Fruit fly (Drosophila melanogaster) whole organism, embryonic: ENCODE measurements around the gene CG15034.
A peak's percentile ranks its signal among the peaks of the same experiment; 100 is the strongest.

Source experiments
- Antp ChIP-seq: fragments of 200-800 bp; sonication (Bioruptor generic); optimal IDR thresholded peaks from 3 replicates; lab custom pipeline; 2016; ENCODE audit warnings: missing biosample characterization, missing genetic modification characterization
- Bteb2 ChIP-seq: fragments of 200-800 bp; sonication (Bioruptor generic); optimal IDR thresholded peaks from 2 replicates; lab custom pipeline; 2016; ENCODE audit warnings: missing biosample characterization, missing genetic modification characterization
- CG10543 ChIP-seq: fragments of 200-800 bp; sonication (Bioruptor generic); optimal IDR thresholded peaks from 3 replicates; lab custom pipeline; 2017; ENCODE audit warnings: missing biosample characterization, mild to moderate bottlenecking, missing genetic modification characterization, moderate library complexity
- CG11560 ChIP-seq: fragments of 200-800 bp; sonication (Bioruptor generic); IDR thresholded peaks from 3 replicates; pipeline ENCODE4 v1.3.6; 2022; ENCODE audit warnings: missing biosample characterization, missing genetic modification characterization
- CG11695 ChIP-seq: fragments of 200-800 bp; sonication (Bioruptor generic); IDR thresholded peaks from 3 replicates; pipeline ENCODE4 v1.3.6; 2022; ENCODE audit warnings: missing biosample characterization, missing genetic modification characterization
- CG12104 ChIP-seq: fragments of 200-800 bp; sonication (Bioruptor generic); optimal IDR thresholded peaks from 3 replicates; lab custom pipeline; 2016; ENCODE audit warnings: missing biosample characterization, missing genetic modification characterization
- CG14965 ChIP-seq: fragments of 200-800 bp; sonication (Bioruptor generic); optimal IDR thresholded peaks from 2 replicates; lab custom pipeline; 2016; ENCODE audit warnings: missing biosample characterization, missing genetic modification characterization, borderline replicate concordance
- CG15479 ChIP-seq: fragments of 200-800 bp; sonication (Bioruptor generic); optimal IDR thresholded peaks from 3 replicates; lab custom pipeline; 2019; ENCODE audit warnings: missing biosample characterization, mild to moderate bottlenecking, missing genetic modification characterization, moderate library complexity
- CG1647 ChIP-seq: fragments of 200-800 bp; sonication (Bioruptor generic); optimal IDR thresholded peaks from 3 replicates; lab custom pipeline; 2016; ENCODE audit warnings: missing biosample characterization, missing genetic modification characterization
- CG18764 ChIP-seq: fragments of 200-800 bp; sonication (Bioruptor generic); optimal IDR thresholded peaks from 3 replicates; lab custom pipeline; 2016; ENCODE audit warnings: missing biosample characterization, missing genetic modification characterization
- CG2678 ChIP-seq: fragments of 200-800 bp; sonication (Bioruptor generic); optimal IDR thresholded peaks from 3 replicates; lab custom pipeline; 2019; ENCODE audit warnings: missing biosample characterization, mild to moderate bottlenecking, missing genetic modification characterization, moderate library complexity
- CG30431 ChIP-seq: fragments of 200-800 bp; sonication (Bioruptor generic); optimal IDR thresholded peaks from 2 replicates; lab custom pipeline; 2017; ENCODE audit warnings: missing biosample characterization, missing genetic modification characterization
- CG32532 ChIP-seq: fragments of 200-800 bp; sonication (Bioruptor generic); IDR thresholded peaks from 2 replicates; pipeline ENCODE4 v1.3.6; 2022; ENCODE audit warnings: missing biosample characterization, missing genetic modification characterization
- CG3726 ChIP-seq: fragments of 200-800 bp; sonication (Bioruptor generic); IDR thresholded peaks from 3 replicates; pipeline ENCODE4, ENCODE4 v1.3.6; 2022; ENCODE audit warnings: missing biosample characterization, missing genetic modification characterization
- CG3838 ChIP-seq: fragments of 200-800 bp; sonication (Bioruptor generic); optimal IDR thresholded peaks from 3 replicates; lab custom pipeline; 2016; ENCODE audit warnings: missing biosample characterization, missing genetic modification characterization
- CG3995 ChIP-seq: fragments of 200-800 bp; sonication (Bioruptor generic); optimal IDR thresholded peaks from 3 replicates; lab custom pipeline; 2016; ENCODE audit warnings: missing biosample characterization, missing genetic modification characterization
- CG4360 ChIP-seq: fragments of 200-800 bp; sonication (Bioruptor generic); IDR thresholded peaks from 2 replicates; pipeline ENCODE4 v1.3.6; 2022; ENCODE audit warnings: missing biosample characterization, missing genetic modification characterization
- CG8290 ChIP-seq, 3 experiments: fragments of 200-800 bp; sonication (Bioruptor generic); optimal IDR thresholded peaks; 2 replicates each; lab custom pipeline; 2016 to 2019; ENCODE audit warnings: missing biosample characterization in 3 of 3, missing genetic modification characterization in 3 of 3, mild to moderate bottlenecking in 2 of 3, moderate library complexity in 1 of 3
- CG8924 ChIP-seq: fragments of 200-800 bp; optimal IDR thresholded peaks from 3 replicates; lab custom pipeline; 2019; ENCODE audit warnings: missing biosample characterization, mild to moderate bottlenecking, missing genetic modification characterization, moderate library complexity
- Dad ChIP-seq: fragments of 200-800 bp; sonication (Bioruptor generic); optimal IDR thresholded peaks from 3 replicates; lab custom pipeline; 2016; ENCODE audit warnings: missing biosample characterization, missing genetic modification characterization
- Dbx ChIP-seq: fragments of 200-800 bp; sonication (Bioruptor generic); IDR thresholded peaks from 3 replicates; pipeline ENCODE4 v1.3.6; 2022; ENCODE audit warnings: missing biosample characterization, missing genetic modification characterization
- NK7.1 ChIP-seq: fragments of 200-800 bp; sonication (Bioruptor generic); optimal IDR thresholded peaks from 3 replicates; lab custom pipeline; 2016; ENCODE audit warnings: missing biosample characterization, missing genetic modification characterization
- Neu2 ChIP-seq: fragments of 200-800 bp; sonication (Bioruptor generic); optimal IDR thresholded peaks from 3 replicates; lab custom pipeline; 2016; ENCODE audit warnings: missing biosample characterization, missing genetic modification characterization, borderline replicate concordance
- Side ChIP-seq: fragments of 200-800 bp; sonication (Bioruptor generic); optimal IDR thresholded peaks from 2 replicates; lab custom pipeline; 2016; ENCODE audit warnings: missing biosample characterization, missing genetic modification characterization
- Sry-δ ChIP-seq: fragments of 200-800 bp; sonication (Bioruptor generic); optimal IDR thresholded peaks from 2 replicates; lab custom pipeline; 2016; ENCODE audit warnings: missing biosample characterization, missing genetic modification characterization
- Stat92E ChIP-seq, 3 experiments: fragments of >200 bp in 2 of 3; fragments of 200-800 bp in 1 of 3; sonication (Bioruptor generic) in 1 of 3; optimal IDR thresholded peaks; 2 replicates each; lab custom pipeline; 2017 to 2019; ENCODE audit warnings: missing biosample characterization in 3 of 3, missing genetic modification characterization in 3 of 3, mild to moderate bottlenecking in 1 of 3, moderate library complexity in 1 of 3
- ab ChIP-seq: fragments of 200-800 bp; sonication (Bioruptor generic); optimal IDR thresholded peaks from 2 replicates; lab custom pipeline; 2016; ENCODE audit warnings: missing biosample characterization, missing genetic modification characterization
- bcd ChIP-seq: fragments of 200-800 bp; sonication (Bioruptor generic); optimal IDR thresholded peaks from 2 replicates; lab custom pipeline; 2017; ENCODE audit warnings: missing biosample characterization, mild to moderate bottlenecking, missing genetic modification characterization
- dmrt11E ChIP-seq: fragments of 200-800 bp; sonication (Bioruptor generic); optimal IDR thresholded peaks from 3 replicates; lab custom pipeline; 2018; ENCODE audit warnings: missing biosample characterization, mild to moderate bottlenecking, missing genetic modification characterization, moderate library complexity
- fd102C ChIP-seq: fragments of 200-800 bp; sonication (Bioruptor generic); optimal IDR thresholded peaks from 2 replicates; lab custom pipeline; 2018; ENCODE audit warnings: missing biosample characterization, mild to moderate bottlenecking, missing genetic modification characterization, moderate library complexity
- gcm2 ChIP-seq: fragments of 200-800 bp; sonication (Bioruptor generic); optimal IDR thresholded peaks from 2 replicates; lab custom pipeline; 2016; ENCODE audit warnings: missing biosample characterization, missing genetic modification characterization
- gt ChIP-seq: fragments of 200-800 bp; sonication (Bioruptor generic); IDR thresholded peaks from 2 replicates; pipeline ENCODE4 v1.3.6; 2022; ENCODE audit warnings: missing biosample characterization, missing genetic modification characterization
- insv ChIP-seq, 2 experiments: fragments of 200-800 bp; sonication (Bioruptor generic); optimal IDR thresholded peaks; 3 replicates each; lab custom pipeline; 2016 to 2018; ENCODE audit warnings: missing biosample characterization in 2 of 2, missing genetic modification characterization in 2 of 2
- jigr1 ChIP-seq: fragments of 200-800 bp; sonication (Bioruptor generic); IDR thresholded peaks from 3 replicates; pipeline ENCODE4 v1.3.6; 2022; ENCODE audit warnings: missing biosample characterization, missing genetic modification characterization
- ken ChIP-seq: fragments of 200-800 bp; sonication (Bioruptor generic); IDR thresholded peaks from 3 replicates; pipeline ENCODE4 v1.3.6; 2022; ENCODE audit warnings: missing biosample characterization, missing genetic modification characterization
- lbe ChIP-seq: fragments of 200-800 bp; sonication (Bioruptor generic); optimal IDR thresholded peaks from 2 replicates; lab custom pipeline; 2016; ENCODE audit warnings: missing biosample characterization, mild to moderate bottlenecking, missing genetic modification characterization
- mld ChIP-seq: fragments of 200-800 bp; sonication (Bioruptor generic); IDR thresholded peaks from 3 replicates; pipeline ENCODE4 v1.3.6; 2022; ENCODE audit warnings: missing biosample characterization, missing genetic modification characterization; ENCODE audit not compliant: partially characterized antibody
- nerfin-2 ChIP-seq: fragments of 200-800 bp; sonication (Bioruptor generic); IDR thresholded peaks from 2 replicates; pipeline ENCODE4 v1.3.6; 2022; ENCODE audit warnings: missing biosample characterization, missing genetic modification characterization; ENCODE audit not compliant: partially characterized antibody
- peb ChIP-seq: fragments of 200-800 bp; sonication (Bioruptor generic); IDR thresholded peaks from 2 replicates; pipeline ENCODE4 v1.3.6; 2022; ENCODE audit warnings: missing biosample characterization, missing genetic modification characterization
- phol ChIP-seq: fragments of 200-800 bp; sonication (Bioruptor generic); optimal IDR thresholded peaks from 3 replicates; lab custom pipeline; 2018; ENCODE audit warnings: missing biosample characterization, mild to moderate bottlenecking, missing genetic modification characterization, moderate library complexity
- pita ChIP-seq: fragments of 200-800 bp; sonication (Bioruptor generic); optimal IDR thresholded peaks from 2 replicates; lab custom pipeline; 2017; ENCODE audit warnings: missing biosample characterization, mild to moderate bottlenecking, missing genetic modification characterization
- ranshi ChIP-seq: fragments of 200-800 bp; sonication (Bioruptor generic); IDR thresholded peaks from 2 replicates; pipeline ENCODE4 v1.3.6; 2022; ENCODE audit warnings: missing biosample characterization, missing genetic modification characterization
- run ChIP-seq: fragments of 200-800 bp; sonication (Bioruptor generic); optimal IDR thresholded peaks from 3 replicates; lab custom pipeline; 2018; ENCODE audit warnings: missing biosample characterization, mild to moderate bottlenecking, missing genetic modification characterization
- sens ChIP-seq: fragments of 200-800 bp; sonication (Bioruptor generic); peaks from one replicate; lab custom pipeline; 2016; ENCODE audit warnings: missing biosample characterization, missing genetic modification characterization
- sqz ChIP-seq: fragments of 200-800 bp; sonication (Bioruptor generic); optimal IDR thresholded peaks from 3 replicates; lab custom pipeline; 2018; ENCODE audit warnings: missing biosample characterization, mild to moderate bottlenecking, missing genetic modification characterization
- tgo ChIP-seq: fragments of 200-800 bp; sonication (Bioruptor generic); IDR thresholded peaks from 3 replicates; pipeline ENCODE4 v1.3.6; 2022; ENCODE audit warnings: missing biosample characterization, missing genetic modification characterization
- tll ChIP-seq, 2 experiments: fragments of 200-800 bp in 1 of 2; fragments of >200 bp in 1 of 2; sonication (Bioruptor generic) in 1 of 2; optimal IDR thresholded peaks; 2 replicates each; lab custom pipeline; 2017 to 2019; ENCODE audit warnings: missing biosample characterization in 2 of 2, missing genetic modification characterization in 2 of 2, mild to moderate bottlenecking in 1 of 2, moderate library complexity in 1 of 2
- toy ChIP-seq: fragments of 200-800 bp; sonication (Bioruptor generic); IDR thresholded peaks from 2 replicates; pipeline ENCODE4 v1.3.6; 2022; ENCODE audit warnings: missing biosample characterization, missing genetic modification characterization
- vfl ChIP-seq: fragments of 200-800 bp; sonication (Bioruptor generic); optimal IDR thresholded peaks from 2 replicates; lab custom pipeline; 2016; ENCODE audit warnings: missing biosample characterization, missing genetic modification characterization

CG15034 gene

DNA sequence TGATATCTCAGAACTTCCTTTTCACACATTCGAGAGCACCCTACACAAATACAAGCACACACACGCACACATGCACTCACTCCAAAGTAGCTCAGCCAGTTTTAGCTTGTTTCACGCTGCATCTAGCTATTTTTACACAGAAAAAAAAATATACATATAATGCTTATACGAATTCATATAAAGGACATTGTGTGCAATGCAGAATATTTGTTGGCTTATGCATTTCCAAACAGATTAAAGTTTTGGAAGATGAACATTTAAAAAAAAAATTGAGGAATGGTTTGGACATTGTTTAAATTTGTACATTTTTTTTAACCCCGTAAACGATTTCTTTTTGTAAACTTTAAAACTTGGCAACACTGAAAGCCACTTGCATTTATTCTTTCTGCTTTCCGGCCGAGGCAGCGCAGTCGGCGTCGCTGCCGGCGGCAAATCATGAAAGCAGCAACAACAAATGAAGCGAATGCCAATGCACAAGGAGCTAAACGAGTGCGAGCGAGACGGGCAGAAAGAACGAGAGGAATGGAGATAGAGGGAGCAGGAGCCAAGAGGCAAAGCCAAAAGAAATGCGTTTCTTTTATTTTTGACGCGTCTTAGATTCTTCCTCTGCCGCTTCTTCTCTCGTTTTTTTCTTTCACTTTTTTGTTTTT, 28.1 kb downstream of the CG15034 start (continued):
- TF ChIP-seq CG3995 (GFP tag; lab: Kevin White, UChicago) (no peak), CG4360 (peak; percentile 89), bcd (GFP tag; lab: Kevin White, UChicago) (peak; percentile 68), CG10543 (GFP tag; lab: Kevin White, UChicago) (no peak), Stat92E (GFP tag; optimal IDR thresholded peaks at IDR 0.05; lab: Kevin White, UChicago) (no peak), mld (GFP tag; lab: Robert Waterston, UW) (no peak), nerfin-2 (GFP tag; lab: Robert Waterston, UW) (no peak), pita (GFP tag; lab: Kevin White, UChicago) (no peak), Neu2 (GFP tag; lab: Kevin White, UChicago) (peak; percentile 30), CG3838 (peak; percentile 30), ranshi (GFP tag; lab: Robert Waterston, UW) (no peak; the same call in 1 of the 2 replicates), sqz (GFP tag; lab: Kevin White, UChicago) (no peak), CG2678 (tag; lab: Kevin White, UChicago) (peak; percentile 81), fd102C (GFP tag; lab: Kevin White, UChicago) (peak; percentile 73), phol (peak; percentile 93), CG11695 (peak; percentile 68; the same call in 2 of the 3 replicates), sens (GFP tag; lab: Kevin White, UChicago) (peak; percentile 98), peb (peak; percentile 54; the same call in 1 of the 2 replicates), Side (GFP tag; lab: Kevin White, UChicago) (peak; percentile 49), CG8924 (tag; lab: Kevin White, UChicago) (peak; percentile 80), insv (GFP tag; optimal IDR thresholded peaks at IDR 0.05; lab: Kevin White, UChicago) (no peak), tll (GFP tag; optimal IDR thresholded peaks at IDR 0.05; lab: Kevin White, UChicago) (no peak), ab (GFP tag; lab: Kevin White, UChicago) (no peak), CG8290 (GFP tag; optimal IDR thresholded peaks at IDR 0.05; lab: Kevin White, UChicago) (peak; percentile 71), CG8290 (tag; optimal IDR thresholded peaks at IDR 0.05; lab: Kevin White, UChicago) (peak in 1 of 2 experiments; percentile 9), CG12104 (GFP tag; lab: Kevin White, UChicago) (peak; percentile 59), CG14965 (GFP tag; lab: Kevin White, UChicago) (no peak), Antp (GFP tag; lab: Kevin White, UChicago) (peak; percentile 60), vfl (no peak), CG3726 (GFP tag; lab: Robert Waterston, UW) (peak; percentile 34; the same call in 1 of the 3 replicates), lbe (GFP tag; lab: Kevin White, UChicago) (peak; percentile 47), CG1647 (GFP tag; lab: Kevin White, UChicago) (no peak), dmrt11E (tag; lab: Kevin White, UChicago) (peak; percentile 97), ken (GFP tag; lab: Robert Waterston, UW) (peak; percentile 71), Dbx (no peak), CG30431 (peak; percentile 77), gt (GFP tag; lab: Robert Waterston, UW) (peak; percentile 61; the same call in 1 of the 2 replicates), jigr1 (GFP tag; lab: Robert Waterston, UW) (peak; percentile 13; the same call in 1 of the 3 replicates), CG15479 (GFP tag; lab: Kevin White, UChicago) (no peak), NK7.1 (GFP tag; lab: Kevin White, UChicago) (peak; percentile 11), run (tag; lab: Kevin White, UChicago) (peak; percentile 47), Dad (GFP tag; lab: Kevin White, UChicago) (peak; percentile 44), Bteb2 (GFP tag; lab: Kevin White, UChicago) (no peak), Sry-δ (GFP tag; lab: Kevin White, UChicago) (peak; percentile 23), CG18764 (GFP tag; lab: Kevin White, UChicago) (peak; percentile 45), CG32532 (no peak; the same call in 1 of the 2 replicates), CG11560 (tag; lab: Robert Waterston, UW) (no peak), toy (GFP tag; lab: Robert Waterston, UW) (no peak), tgo (GFP tag; lab: Robert Waterston, UW) (peak; percentile 37; the same call in 1 of the 3 replicates), gcm2 (GFP tag; lab: Kevin White, UChicago) (no peak)
